Worm (Caenorhabditis elegans) whole organism, L4 larva: ENCODE data around the gene sul-1.

ENCODE experiments used
- F44E2.7 ChIP-seq: fragments of 200-800 bp; sonication (Bioruptor generic); IDR thresholded peaks from 2 replicates; pipeline ENCODE4 v2.1.2; 2022; ENCODE audit warnings: missing genetic modification characterization, missing compliant biosample characterization
- F49E8.2 ChIP-seq: sonication (generic microtip); optimal IDR thresholded peaks from 2 replicates; lab custom pipeline; 2016; ENCODE audit warnings: missing compliant biosample characterization, mild to moderate bottlenecking, missing genetic modification characterization, borderline replicate concordance
- R02D3.7 ChIP-seq: fragments of 150-350 bp; sonication (generic microtip); optimal IDR thresholded peaks from 3 replicates; lab custom pipeline; 2014; ENCODE audit warnings: missing biosample characterization, missing genetic modification characterization
- T26A8.4 ChIP-seq: fragments of 200-800 bp; sonication (Bioruptor generic); IDR thresholded peaks from 2 replicates; pipeline ENCODE4 v1.3.6; 2022; ENCODE audit warnings: missing genetic modification characterization, missing compliant biosample characterization
- Y105C5A.15 ChIP-seq: fragments of 200-800 bp; sonication (Bioruptor generic); IDR thresholded peaks from 2 replicates; pipeline ENCODE4 v1.3.6; 2022; ENCODE audit warnings: missing genetic modification characterization, missing compliant biosample characterization
- Y48G9A.11 ChIP-seq: fragments of 200-800 bp; sonication (Bioruptor generic); IDR thresholded peaks from 2 replicates; pipeline ENCODE4 v1.3.6; 2022; ENCODE audit warnings: missing genetic modification reagents, missing genetic modification characterization, missing compliant biosample characterization
- Y75B8A.6 ChIP-seq: fragments of 200-800 bp; sonication (Bioruptor generic); IDR thresholded peaks from 2 replicates; pipeline ENCODE4 v1.3.6; 2022; ENCODE audit warnings: missing genetic modification reagents, missing genetic modification characterization, missing compliant biosample characterization
- ZK337.2 ChIP-seq: fragments of 200-800 bp; sonication (Bioruptor generic); IDR thresholded peaks from 2 replicates; pipeline ENCODE4 v1.3.6; 2022; ENCODE audit warnings: missing genetic modification reagents, missing genetic modification characterization, missing compliant biosample characterization
- ama-1 ChIP-seq: fragments of 150-350 bp; optimal IDR thresholded peaks from 2 replicates; lab custom pipeline; 2014; ENCODE audit warnings: inconsistent platforms, mixed read lengths
- ceh-20 ChIP-seq: fragments of 200-800 bp; sonication (Bioruptor generic); IDR thresholded peaks from 2 replicates; pipeline ENCODE4 v1.3.6; 2022; ENCODE audit warnings: missing genetic modification reagents, missing genetic modification characterization, missing compliant biosample characterization
- ceh-28 ChIP-seq: fragments of 150-350 bp; optimal IDR thresholded peaks from 2 replicates; lab custom pipeline; 2014; ENCODE audit warnings: missing biosample characterization, missing genetic modification reagents, missing genetic modification characterization
- daf-16 ChIP-seq, 3 experiments: sonication (generic microtip); optimal IDR thresholded peaks; 2 replicates each; lab custom pipeline; 2016 to 2017; ENCODE audit warnings: missing genetic modification characterization in 3 of 3, missing genetic modification reagents in 3 of 3, mild to moderate bottlenecking in 2 of 3, missing compliant biosample characterization in 2 of 3, missing biosample characterization in 1 of 3, moderate library complexity in 1 of 3
- dmd-6 ChIP-seq: fragments of 200-800 bp; sonication (Bioruptor generic); IDR thresholded peaks from 2 replicates; pipeline ENCODE4 v1.3.6; 2022; ENCODE audit warnings: missing genetic modification reagents, missing genetic modification characterization, missing compliant biosample characterization
- fkh-10 ChIP-seq: fragments of 150-350 bp; optimal IDR thresholded peaks from 2 replicates; lab custom pipeline; 2014; ENCODE audit warnings: missing biosample characterization, missing genetic modification reagents, missing genetic modification characterization
- gei-8 ChIP-seq: fragments of 200-800 bp; sonication (Bioruptor generic); optimal IDR thresholded peaks from 2 replicates; lab custom pipeline; 2018; ENCODE audit warnings: mild to moderate bottlenecking, missing genetic modification characterization, missing compliant biosample characterization
- hlh-11 ChIP-seq: fragments of 200-800 bp; sonication (Bioruptor generic); optimal IDR thresholded peaks from 2 replicates; lab custom pipeline; 2018; ENCODE audit warnings: mild to moderate bottlenecking, missing genetic modification characterization, missing compliant biosample characterization
- hlh-30 ChIP-seq: sonication (generic microtip); optimal IDR thresholded peaks from 2 replicates; lab custom pipeline; 2017; ENCODE audit warnings: antibody characterized with exemption, mild to moderate bottlenecking, missing genetic modification characterization, missing compliant biosample characterization; ENCODE audit not compliant: insufficient read depth
- jun-1 ChIP-seq: fragments of 150-350 bp; optimal IDR thresholded peaks from 2 replicates; lab custom pipeline; 2014; ENCODE audit warnings: missing biosample characterization, missing genetic modification reagents, missing genetic modification characterization
- lim-7 ChIP-seq: fragments of 200-800 bp; sonication (Bioruptor generic); IDR thresholded peaks from 2 replicates; pipeline ENCODE4 v1.3.6; 2022; ENCODE audit warnings: missing genetic modification characterization, missing compliant biosample characterization
- lin-1 ChIP-seq: fragments of 200-800 bp; sonication (Bioruptor generic); IDR thresholded peaks from 2 replicates; pipeline ENCODE4 v1.3.6; 2022; ENCODE audit warnings: missing genetic modification reagents, missing genetic modification characterization, missing compliant biosample characterization
- lin-29 ChIP-seq: fragments of 200-800 bp; sonication (Bioruptor generic); IDR thresholded peaks from 2 replicates; pipeline ENCODE4 v1.3.6; 2022; ENCODE audit warnings: missing genetic modification reagents, missing genetic modification characterization, missing compliant biosample characterization
- lin-39 ChIP-seq: fragments of 150-350 bp; optimal IDR thresholded peaks from 2 replicates; lab custom pipeline; 2014; ENCODE audit warnings: missing biosample characterization, missing genetic modification reagents, missing genetic modification characterization
- lsy-2 ChIP-seq, 2 experiments: fragments of 150-350 bp in 1 of 2; sonication (generic microtip) in 1 of 2; optimal IDR thresholded peaks; 2 replicates each; lab custom pipeline; 2014 to 2017; ENCODE audit warnings: missing biosample characterization in 2 of 2, missing genetic modification characterization in 2 of 2
- madf-5 ChIP-seq, 2 experiments: fragments of 200-800 bp; sonication (Bioruptor generic); IDR thresholded peaks; 2 replicates each; pipeline ENCODE4 v1.3.6; 2022; ENCODE audit warnings: missing compliant biosample characterization in 2 of 2, missing genetic modification characterization in 2 of 2
- mdl-1 ChIP-seq, 2 experiments: fragments of 150-350 bp in 1 of 2; sonication (generic microtip) in 1 of 2; optimal IDR thresholded peaks; 2 replicates each; lab custom pipeline; 2014 to 2017; ENCODE audit warnings: missing biosample characterization in 2 of 2, missing genetic modification characterization in 2 of 2
- mdt-29 ChIP-seq: fragments of 200-800 bp; sonication (Bioruptor generic); IDR thresholded peaks from 2 replicates; pipeline ENCODE4 v1.3.6; 2022; ENCODE audit warnings: missing genetic modification reagents, missing genetic modification characterization, missing compliant biosample characterization
- nhr-10 ChIP-seq: fragments of 150-350 bp; optimal IDR thresholded peaks from 2 replicates; lab custom pipeline; 2014; ENCODE audit warnings: missing biosample characterization, missing genetic modification characterization
- nhr-11 ChIP-seq: fragments of 150-350 bp; optimal IDR thresholded peaks from 2 replicates; lab custom pipeline; 2014; ENCODE audit warnings: missing biosample characterization, missing genetic modification characterization
- nhr-111 ChIP-seq: fragments of 200-800 bp; sonication (Bioruptor generic); optimal IDR thresholded peaks from 2 replicates; lab custom pipeline; 2018; ENCODE audit warnings: mild to moderate bottlenecking, missing genetic modification characterization, missing compliant biosample characterization
- nhr-25 ChIP-seq: sonication (generic microtip); optimal IDR thresholded peaks from 2 replicates; lab custom pipeline; 2017; ENCODE audit warnings: missing genetic modification characterization, mild to moderate bottlenecking, missing compliant biosample characterization, antibody characterized with exemption, moderate library complexity, borderline replicate concordance; ENCODE audit not compliant: insufficient read depth
- nhr-28 ChIP-seq: fragments of 150-350 bp; optimal IDR thresholded peaks from 2 replicates; lab custom pipeline; 2014; ENCODE audit warnings: missing biosample characterization, missing genetic modification characterization
- nhr-48 ChIP-seq: sonication (generic microtip); optimal IDR thresholded peaks from 2 replicates; lab custom pipeline; 2016; ENCODE audit warnings: mild to moderate bottlenecking, missing genetic modification characterization, missing compliant biosample characterization
- nhr-6 ChIP-seq: fragments of 150-350 bp; optimal IDR thresholded peaks from 2 replicates; lab custom pipeline; 2014; ENCODE audit warnings: missing biosample characterization, missing genetic modification characterization
- nhr-76 ChIP-seq: fragments of 150-350 bp; optimal IDR thresholded peaks from 2 replicates; lab custom pipeline; 2014; ENCODE audit warnings: missing biosample characterization, missing genetic modification characterization
- php-3 ChIP-seq: fragments of 200-800 bp; sonication (Bioruptor generic); IDR thresholded peaks from 2 replicates; pipeline ENCODE4 v1.3.6; 2022; ENCODE audit warnings: missing genetic modification reagents, missing genetic modification characterization, missing compliant biosample characterization
- saeg-2 ChIP-seq: fragments of 200-800 bp; sonication (Bioruptor generic); IDR thresholded peaks from 2 replicates; pipeline ENCODE4 v1.3.6; 2022; ENCODE audit warnings: missing genetic modification reagents, missing genetic modification characterization, missing compliant biosample characterization
- set-16 ChIP-seq: fragments of 200-800 bp; sonication (Bioruptor generic); IDR thresholded peaks from 2 replicates; pipeline ENCODE4 v1.3.6; 2022; ENCODE audit warnings: missing genetic modification reagents, missing genetic modification characterization, missing compliant biosample characterization
- spr-1 ChIP-seq: sonication (generic microtip); optimal IDR thresholded peaks from 2 replicates; lab custom pipeline; 2016; ENCODE audit warnings: mild to moderate bottlenecking, missing genetic modification characterization, missing compliant biosample characterization
- unc-130 ChIP-seq: sonication (generic microtip); optimal IDR thresholded peaks from 2 replicates; lab custom pipeline; 2016; ENCODE audit warnings: missing genetic modification reagents, missing genetic modification characterization, missing compliant biosample characterization
- zag-1 ChIP-seq: fragments of 150-350 bp; optimal IDR thresholded peaks from 2 replicates; lab custom pipeline; 2014; ENCODE audit warnings: missing biosample characterization, missing genetic modification characterization
- zip-11 ChIP-seq: fragments of 200-800 bp; sonication (Bioruptor generic); IDR thresholded peaks from 2 replicates; pipeline ENCODE4 v1.3.6; 2022; ENCODE audit warnings: missing genetic modification characterization, missing compliant biosample characterization
- ztf-11 ChIP-seq: fragments of 150-350 bp; optimal IDR thresholded peaks from 2 replicates; lab custom pipeline; 2014; ENCODE audit warnings: missing biosample characterization, missing genetic modification characterization
- ztf-7 ChIP-seq: fragments of 150-350 bp; optimal IDR thresholded peaks from 2 replicates; lab custom pipeline; 2014; ENCODE audit warnings: missing biosample characterization, missing genetic modification characterization

sul-1 gene

DNA sequence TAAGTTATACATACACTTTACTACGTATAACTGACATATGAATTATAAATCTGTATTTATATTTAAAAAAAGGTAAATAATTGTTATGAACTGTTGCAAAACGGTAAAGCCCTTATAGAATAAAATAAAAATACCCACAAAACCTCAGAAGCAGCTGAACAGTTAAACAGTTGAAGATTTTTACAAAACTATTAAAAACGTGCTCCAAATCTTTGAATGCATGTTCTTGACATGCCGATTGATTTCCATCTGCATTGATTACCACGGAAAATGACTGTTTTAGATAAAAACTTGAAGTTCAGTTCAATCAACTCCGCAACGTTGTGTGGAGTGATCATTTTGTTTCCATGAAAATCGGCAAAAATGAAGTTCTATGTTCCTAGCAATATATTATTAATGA is 33.4 kb upstream of the sul-1 start, which contains the start of gene F11D5.7:
Gene F11D5.7 (plus strand): TSS at position 301 of the 400 bp plus-strand sequence.
- TF ChIP-seq dmd-6 (GFP tag; lab: Robert Waterston, UW) (0 out of 2 replicates have a peak, but pooled peaks have one; percentile 8), hlh-11 (no peak), nhr-28 (tag; lab: Kevin White, UChicago) (no peak), lsy-2 (tag; optimal IDR thresholded peaks at IDR 0.05; lab: Kevin White, UChicago) (no peak), mdl-1 (tag; optimal IDR thresholded peaks at IDR 0.05; lab: Kevin White, UChicago) (no peak), ceh-20 (GFP tag; lab: Robert Waterston, UW) (no peak), hlh-30 (tag; lab: Kevin White, UChicago) (no peak), spr-1 (tag; lab: Kevin White, UChicago) (no peak), lin-29 (no peak)

DNA sequence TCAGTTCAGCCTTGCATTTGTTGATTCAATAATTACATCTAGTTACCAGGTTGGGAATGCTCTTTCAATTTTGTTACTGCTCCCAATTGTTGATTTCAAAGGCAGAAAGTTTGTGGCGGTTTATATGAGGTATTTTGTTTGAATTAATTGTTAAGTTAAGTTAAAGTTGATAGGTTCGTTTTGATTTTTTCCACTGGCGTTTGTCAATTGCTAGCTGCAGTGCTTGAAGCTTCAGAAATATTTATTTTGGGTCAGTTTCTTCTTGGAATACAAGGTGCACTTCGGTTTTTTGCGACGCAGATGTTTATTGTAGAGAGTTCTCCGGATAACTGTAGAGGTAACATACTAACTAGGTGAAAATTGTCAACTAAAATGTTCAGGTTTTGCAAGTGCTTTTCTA is 31.1 kb upstream of the sul-1 start, which contains the start of gene F11D5.5:
Gene F11D5.5 (plus strand): TSS at position 301 of the 400 bp plus-strand sequence.
- TF ChIP-seq Y48G9A.11 (GFP tag; lab: Robert Waterston, UW) (no peak), ztf-7 (tag; lab: Kevin White, UChicago) (no peak), R02D3.7 (no peak), ztf-11 (no peak), lim-7 (no peak), jun-1 (tag; lab: Kevin White, UChicago) (no peak), zip-11 (GFP tag; lab: Robert Waterston, UW) (no peak), nhr-25 (tag; lab: Kevin White, UChicago) (no peak), lin-1 (no peak), T26A8.4 (GFP tag; lab: Robert Waterston, UW) (no peak), ceh-28 (tag; lab: Kevin White, UChicago) (no peak), F49E8.2 (tag; lab: Kevin White, UChicago) (no peak), Y75B8A.6 (GFP tag; lab: Robert Waterston, UW) (no peak), nhr-48 (tag; lab: Kevin White, UChicago) (no peak), F44E2.7 (GFP tag; lab: Robert Waterston, UW) (no peak), nhr-111 (GFP tag; lab: Kevin White, UChicago) (no peak), nhr-10 (no peak), set-16 (no peak), gei-8 (GFP tag; lab: Kevin White, UChicago) (no peak)

DNA sequence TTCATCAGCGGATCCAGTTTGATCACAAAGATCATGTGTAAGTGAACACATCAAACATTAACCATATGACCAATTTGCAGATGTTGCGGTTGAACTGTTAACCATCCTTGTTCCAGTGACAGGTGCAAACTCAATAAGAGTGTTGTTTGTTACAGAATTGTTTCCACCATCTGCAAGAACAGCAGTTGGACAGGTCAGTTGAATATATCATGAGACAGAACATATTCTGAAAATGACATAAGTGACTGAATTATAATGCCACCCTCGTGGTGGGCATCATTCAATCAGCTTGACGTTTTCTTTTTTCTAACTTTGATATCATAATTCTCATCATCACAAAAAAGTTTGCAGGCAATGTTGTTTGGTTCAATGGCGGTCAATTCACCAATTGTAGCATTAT is 29.9 kb upstream of the sul-1 start:
- TF ChIP-seq dmd-6 (GFP tag; lab: Robert Waterston, UW) (peak; percentile 66), unc-130 (GFP tag; lab: Kevin White, UChicago) (no peak)
- TF ChIP-seq, all 104 proteins: peak for 1

DNA sequence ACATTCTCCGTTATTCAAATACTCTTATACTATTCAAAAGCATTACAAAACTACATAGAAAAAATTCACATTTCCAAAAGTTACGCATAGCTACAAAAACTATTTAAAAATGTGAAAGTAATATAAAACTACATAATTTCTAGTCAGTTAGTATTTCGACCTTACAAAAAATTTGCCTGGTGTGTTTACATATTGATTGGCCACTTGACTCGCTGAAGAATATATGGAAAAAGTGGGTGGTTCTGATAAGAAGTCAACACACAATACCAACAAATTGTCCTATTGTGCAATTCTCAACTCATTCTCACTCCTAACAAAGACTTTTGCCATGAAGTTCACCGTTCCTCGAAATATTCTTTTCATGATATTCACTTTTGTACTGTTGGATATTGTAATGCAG is 27.9 kb upstream of the sul-1 start, which contains the start of gene K09C4.1:
Gene K09C4.1 (plus strand): TSS at position 301 of the 400 bp plus-strand sequence.
- TF ChIP-seq madf-5 (GFP tag; IDR thresholded peaks at IDR 0.05; lab: Robert Waterston, UW) (no peak), Y105C5A.15 (GFP tag; lab: Robert Waterston, UW) (no peak), fkh-10 (GFP tag; lab: Kevin White, UChicago) (no peak), nhr-28 (tag; lab: Kevin White, UChicago) (peak; percentile 26), nhr-11 (no peak), zag-1 (no peak), daf-16 (GFP tag; optimal IDR thresholded peaks at IDR 0.05; lab: Kevin White, UChicago) (no peak), daf-16 (tag; optimal IDR thresholded peaks at IDR 0.05; lab: Kevin White, UChicago) (peak; percentile 46), ama-1 (lab: Kevin White, UChicago) (no peak), nhr-6 (no peak), php-3 (GFP tag; lab: Robert Waterston, UW) (no peak), ZK337.2 (GFP tag; lab: Robert Waterston, UW) (no peak), lin-39 (no peak), nhr-76 (tag; lab: Kevin White, UChicago) (no peak), saeg-2 (no peak), mdt-29 (GFP tag; lab: Robert Waterston, UW) (no peak)
- TF ChIP-seq, all 104 proteins: peak for 2
